Fruit fly (Drosophila melanogaster) Kc167 (cell line): ENCODE data around the gene Helz.

Experiments used
- Myc ChIP-seq: fragments of >200 bp; optimal IDR thresholded peaks from 2 replicates; lab custom pipeline; 2017; ENCODE audit warnings: missing external identifiers
- Sin3A ChIP-seq: fragments of >200 bp; optimal IDR thresholded peaks from 2 replicates; lab custom pipeline; 2018; ENCODE audit warnings: missing external identifiers
- insv ChIP-seq: fragments of >200 bp; optimal IDR thresholded peaks from 3 replicates; lab custom pipeline; 2018; ENCODE audit warnings: missing external identifiers
- psq ChIP-seq: fragments of >200 bp; optimal IDR thresholded peaks from 2 replicates; lab custom pipeline; 2017; ENCODE audit warnings: missing external identifiers
- ttk ChIP-seq: sonication (Bioruptor generic); optimal IDR thresholded peaks from 2 replicates; lab custom pipeline; 2017; ENCODE audit warnings: missing external identifiers

dm6 chr3L:14782626-14783362 is 6.9 kb upstream of the Helz start:
- TF ChIP-seq insv = no peak
- no peak for TF ChIP-seq Myc
- no peak for TF ChIP-seq Sin3A (lab: Kevin White, UChicago)
- TF ChIP-seq psq (lab: Kevin White, UChicago) = no peak
- no peak for TF ChIP-seq ttk
